Fruit fly (Drosophila melanogaster) whole organism, embryonic: Measurements from ENCODE around the gene CG14402.
A peak's percentile ranks its signal among the peaks of the same experiment; 100 is the strongest.

Experiments used
- Asciz ChIP-seq: fragments of 200-800 bp; sonication (Bioruptor generic); optimal IDR thresholded peaks from 2 replicates; lab custom pipeline; 2017; ENCODE audit warnings: missing biosample characterization, mild to moderate bottlenecking, missing genetic modification characterization, missing genetic modification reagents
- Awh ChIP-seq: fragments of 200-800 bp; sonication (Bioruptor generic); IDR thresholded peaks from 2 replicates; pipeline ENCODE4, ENCODE4 v1.3.6; 2022; ENCODE audit warnings: missing biosample characterization, missing genetic modification characterization
- B-H1 ChIP-seq: fragments of 200-800 bp; sonication (Bioruptor generic); IDR thresholded peaks from 3 replicates; pipeline ENCODE4 v1.3.6; 2022; ENCODE audit warnings: missing biosample characterization, missing genetic modification characterization
- C15 ChIP-seq: fragments of 200-800 bp; sonication (Bioruptor generic); IDR thresholded peaks from 3 replicates; pipeline ENCODE4 v1.3.6; 2022; ENCODE audit warnings: missing biosample characterization, missing genetic modification characterization
- CG10147 ChIP-seq: fragments of 200-800 bp; sonication (Bioruptor generic); optimal IDR thresholded peaks from 2 replicates; lab custom pipeline; 2019; ENCODE audit warnings: missing biosample characterization, mild to moderate bottlenecking, missing genetic modification characterization, moderate library complexity
- CG11456 ChIP-seq: fragments of 200-800 bp; sonication (Bioruptor generic); IDR thresholded peaks from 3 replicates; pipeline ENCODE4 v1.3.6; 2022; ENCODE audit warnings: missing biosample characterization, missing genetic modification characterization
- CG11504 ChIP-seq: fragments of 200-800 bp; sonication (Bioruptor generic); optimal IDR thresholded peaks from 3 replicates; lab custom pipeline; 2019; ENCODE audit warnings: missing biosample characterization, mild to moderate bottlenecking, missing genetic modification characterization, moderate library complexity
- CG11723 ChIP-seq: fragments of 200-800 bp; sonication (Bioruptor generic); optimal IDR thresholded peaks from 2 replicates; lab custom pipeline; 2017; ENCODE audit warnings: missing biosample characterization, mild to moderate bottlenecking, missing genetic modification characterization
- CG12299 ChIP-seq: fragments of 200-800 bp; sonication (Bioruptor generic); optimal IDR thresholded peaks from 2 replicates; lab custom pipeline; 2018; ENCODE audit warnings: missing biosample characterization, mild to moderate bottlenecking, missing genetic modification characterization
- CG12744 ChIP-seq: fragments of 200-800 bp; sonication (Bioruptor generic); optimal IDR thresholded peaks from 2 replicates; lab custom pipeline; 2016; ENCODE audit warnings: missing biosample characterization, missing genetic modification characterization
- CG12769 ChIP-seq: fragments of 200-800 bp; sonication (Bioruptor generic); optimal IDR thresholded peaks from 2 replicates; lab custom pipeline; 2019; ENCODE audit warnings: missing biosample characterization, mild to moderate bottlenecking, missing genetic modification characterization, moderate library complexity
- CG14965 ChIP-seq: fragments of 200-800 bp; sonication (Bioruptor generic); optimal IDR thresholded peaks from 2 replicates; lab custom pipeline; 2016; ENCODE audit warnings: missing biosample characterization, missing genetic modification characterization, borderline replicate concordance
- CG15269 ChIP-seq: fragments of 200-800 bp; sonication (Bioruptor generic); optimal IDR thresholded peaks from 2 replicates; lab custom pipeline; 2018; ENCODE audit warnings: missing biosample characterization, mild to moderate bottlenecking, missing genetic modification characterization, moderate library complexity
- CG16863 ChIP-seq: fragments of 200-800 bp; sonication (Bioruptor generic); optimal IDR thresholded peaks from 3 replicates; lab custom pipeline; 2016; ENCODE audit warnings: missing biosample characterization, missing genetic modification characterization
- CG31365 ChIP-seq: fragments of 200-800 bp; sonication (Bioruptor generic); optimal IDR thresholded peaks from 2 replicates; lab custom pipeline; 2018; ENCODE audit warnings: missing biosample characterization, mild to moderate bottlenecking, missing genetic modification characterization
- CG31388 ChIP-seq: fragments of 200-800 bp; sonication (Bioruptor generic); optimal IDR thresholded peaks from 2 replicates; lab custom pipeline; 2016; ENCODE audit warnings: missing biosample characterization, missing genetic modification characterization
- CG34376 ChIP-seq: fragments of 200-800 bp; sonication (Bioruptor generic); optimal IDR thresholded peaks from 2 replicates; lab custom pipeline; 2018; ENCODE audit warnings: missing biosample characterization, mild to moderate bottlenecking, missing genetic modification characterization
- CG3838 ChIP-seq: fragments of 200-800 bp; sonication (Bioruptor generic); optimal IDR thresholded peaks from 3 replicates; lab custom pipeline; 2016; ENCODE audit warnings: missing biosample characterization, missing genetic modification characterization
- CG4707 ChIP-seq: fragments of 200-800 bp; sonication (Bioruptor generic); optimal IDR thresholded peaks from 2 replicates; lab custom pipeline; 2018; ENCODE audit warnings: missing biosample characterization, mild to moderate bottlenecking, missing genetic modification characterization, moderate library complexity
- CG5180 ChIP-seq: fragments of 200-800 bp; sonication (Bioruptor generic); optimal IDR thresholded peaks from 3 replicates; lab custom pipeline; 2017; ENCODE audit warnings: missing biosample characterization, missing genetic modification characterization, mild to moderate bottlenecking, moderate library complexity, missing genetic modification reagents
- CG6813 ChIP-seq: fragments of 200-800 bp; sonication (Bioruptor generic); optimal IDR thresholded peaks from 2 replicates; lab custom pipeline; 2017; ENCODE audit warnings: missing biosample characterization, missing genetic modification characterization, mild to moderate bottlenecking, moderate library complexity, missing genetic modification reagents
- CG8290 ChIP-seq, 3 experiments: fragments of 200-800 bp; sonication (Bioruptor generic); optimal IDR thresholded peaks; 2 replicates each; lab custom pipeline; 2016 to 2019; ENCODE audit warnings: missing biosample characterization in 3 of 3, missing genetic modification characterization in 3 of 3, mild to moderate bottlenecking in 2 of 3, moderate library complexity in 1 of 3
- Camta ChIP-seq: fragments of 200-800 bp; sonication (Bioruptor generic); optimal IDR thresholded peaks from 2 replicates; lab custom pipeline; 2016; ENCODE audit warnings: missing biosample characterization, missing genetic modification characterization
- Chrac-16 ChIP-seq: fragments of 200-800 bp; sonication (Bioruptor generic); optimal IDR thresholded peaks from 3 replicates; lab custom pipeline; 2016; ENCODE audit warnings: missing biosample characterization, missing genetic modification characterization
- CoRest ChIP-seq: fragments of 200-800 bp; sonication (Bioruptor generic); optimal IDR thresholded peaks from 3 replicates; lab custom pipeline; 2018; ENCODE audit warnings: missing biosample characterization, mild to moderate bottlenecking, missing genetic modification characterization, moderate library complexity
- Dip2 ChIP-seq: fragments of 200-800 bp; sonication (Bioruptor generic); IDR thresholded peaks from 2 replicates; pipeline ENCODE4 v1.3.6; 2022; ENCODE audit warnings: missing biosample characterization, missing genetic modification characterization
- HmgD ChIP-seq: fragments of 200-800 bp; sonication (Bioruptor generic); optimal IDR thresholded peaks from 3 replicates; lab custom pipeline; 2016; ENCODE audit warnings: missing biosample characterization, missing genetic modification characterization
- Lim3 ChIP-seq: fragments of 200-800 bp; sonication (Bioruptor generic); IDR thresholded peaks from 2 replicates; pipeline ENCODE4 v1.3.6; 2022; ENCODE audit warnings: missing biosample characterization, missing genetic modification characterization
- NC2α ChIP-seq: fragments of 200-800 bp; sonication (Bioruptor generic); optimal IDR thresholded peaks from 2 replicates; lab custom pipeline; 2016; ENCODE audit warnings: missing biosample characterization, missing genetic modification characterization
- Opbp ChIP-seq: fragments of 200-800 bp; sonication (Bioruptor generic); IDR thresholded peaks from 3 replicates; pipeline ENCODE4 v1.3.6; 2022; ENCODE audit warnings: missing biosample characterization, missing genetic modification characterization; ENCODE audit not compliant: partially characterized antibody
- PHDP ChIP-seq: fragments of 200-800 bp; sonication (Bioruptor generic); optimal IDR thresholded peaks from 3 replicates; lab custom pipeline; 2018; ENCODE audit warnings: missing biosample characterization, mild to moderate bottlenecking, missing genetic modification characterization, moderate library complexity
- Six4 ChIP-seq: fragments of 200-800 bp; sonication (Bioruptor generic); optimal IDR thresholded peaks from 2 replicates; lab custom pipeline; 2016; ENCODE audit warnings: missing biosample characterization, missing genetic modification characterization
- Usf ChIP-seq: fragments of 200-800 bp; sonication (Bioruptor generic); optimal IDR thresholded peaks from 2 replicates; lab custom pipeline; 2017; ENCODE audit warnings: missing genotype, missing biosample characterization, missing genetic modification characterization
- ato ChIP-seq: fragments of 200-800 bp; sonication (Bioruptor generic); IDR thresholded peaks from 2 replicates; pipeline ENCODE4 v1.3.6; 2022; ENCODE audit warnings: missing biosample characterization, missing genetic modification characterization; ENCODE audit not compliant: partially characterized antibody
- az2 ChIP-seq: fragments of 200-800 bp; sonication (Bioruptor generic); optimal IDR thresholded peaks from 3 replicates; lab custom pipeline; 2016; ENCODE audit warnings: missing biosample characterization, missing genetic modification characterization
- chinmo ChIP-seq: fragments of 200-800 bp; sonication (Bioruptor generic); IDR thresholded peaks from 4 replicates; pipeline ENCODE4 v1.3.6; 2022; ENCODE audit warnings: missing biosample characterization, missing genetic modification characterization; ENCODE audit not compliant: partially characterized antibody
- dysf ChIP-seq: fragments of 200-800 bp; sonication (Bioruptor generic); IDR thresholded peaks from 3 replicates; pipeline ENCODE4 v1.3.6; 2022; ENCODE audit warnings: missing biosample characterization, missing genetic modification characterization
- fu2 ChIP-seq: fragments of 200-800 bp; sonication (Bioruptor generic); optimal IDR thresholded peaks from 2 replicates; lab custom pipeline; 2016; ENCODE audit warnings: missing biosample characterization, missing genetic modification characterization
- gro ChIP-seq: fragments of 200-800 bp; sonication (Bioruptor generic); optimal IDR thresholded peaks from 2 replicates; lab custom pipeline; 2016; ENCODE audit warnings: missing biosample characterization, missing genetic modification characterization
- gsb ChIP-seq: fragments of 200-800 bp; sonication (Bioruptor generic); IDR thresholded peaks from 2 replicates; pipeline ENCODE4 v1.3.6; 2022; ENCODE audit warnings: missing biosample characterization, missing genetic modification characterization
- ind ChIP-seq: fragments of 200-800 bp; sonication (Bioruptor generic); optimal IDR thresholded peaks from 3 replicates; lab custom pipeline; 2016; ENCODE audit warnings: missing biosample characterization, missing genetic modification characterization
- insv ChIP-seq, 2 experiments: fragments of 200-800 bp; sonication (Bioruptor generic); optimal IDR thresholded peaks; 3 replicates each; lab custom pipeline; 2016 to 2018; ENCODE audit warnings: missing biosample characterization in 2 of 2, missing genetic modification characterization in 2 of 2
- kni ChIP-seq: fragments of 200-800 bp; sonication (Bioruptor generic); optimal IDR thresholded peaks from 3 replicates; lab custom pipeline; 2017; ENCODE audit warnings: mild to moderate bottlenecking, missing biosample characterization, missing genetic modification reagents, missing genetic modification characterization
- lab ChIP-seq: fragments of 200-800 bp; sonication (Bioruptor generic); optimal IDR thresholded peaks from 3 replicates; lab custom pipeline; 2017; ENCODE audit warnings: missing biosample characterization, missing genetic modification characterization, mild to moderate bottlenecking, moderate library complexity, missing genetic modification reagents
- slbo ChIP-seq: fragments of 200-800 bp; sonication (Bioruptor generic); IDR thresholded peaks from 2 replicates; pipeline ENCODE4 v1.3.6; 2022; ENCODE audit warnings: missing biosample characterization, missing genetic modification characterization
- ssp ChIP-seq: fragments of 200-800 bp; sonication (Bioruptor generic); IDR thresholded peaks from 2 replicates; pipeline ENCODE4 v1.3.6; 2022; ENCODE audit warnings: missing biosample characterization, missing genetic modification characterization
- stc ChIP-seq: fragments of 200-800 bp; sonication (Bioruptor generic); IDR thresholded peaks from 2 replicates; pipeline ENCODE4 v1.3.6; 2022; ENCODE audit warnings: missing biosample characterization, missing genetic modification characterization
- trem ChIP-seq: fragments of 200-800 bp; optimal IDR thresholded peaks from 3 replicates; lab custom pipeline; 2019; ENCODE audit warnings: missing biosample characterization, mild to moderate bottlenecking, missing genetic modification characterization, moderate library complexity
- zfh2 ChIP-seq: fragments of 200-800 bp; sonication (Bioruptor generic); optimal IDR thresholded peaks from 2 replicates; lab custom pipeline; 2016; ENCODE audit warnings: missing biosample characterization, missing genetic modification characterization

Gene CG14402

dm6 chr2L:20811039-20811652 lies 38.0 kb upstream of the CG14402 start:
- no peak for TF ChIP-seq Dip2 (GFP tag; lab: Robert Waterston, UW)
- no peak for TF ChIP-seq CG12744 (GFP tag; lab: Kevin White, UChicago)
- 0 out of 4 replicates have a peak, but pooled peaks have one; percentile 36 for TF ChIP-seq chinmo
- TF ChIP-seq CG12299: no peak
- peak; percentile 19 for TF ChIP-seq CG12769 (tag; lab: Kevin White, UChicago)
- TF ChIP-seq ato: no peak
- TF ChIP-seq Camta (GFP tag; lab: Kevin White, UChicago): peak; percentile 9
- TF ChIP-seq ind (GFP tag; lab: Kevin White, UChicago): peak; percentile 21
- peak; percentile 44 for TF ChIP-seq PHDP (tag; lab: Kevin White, UChicago)
- TF ChIP-seq C15 (GFP tag; lab: Robert Waterston, UW): no peak
- TF ChIP-seq zfh2: no peak
- TF ChIP-seq CG14965 (GFP tag; lab: Kevin White, UChicago): no peak
- TF ChIP-seq NC2α: no peak
- peak; percentile 28 for TF ChIP-seq CG5180 (GFP tag; lab: Kevin White, UChicago)
- no peak for TF ChIP-seq CG31388 (GFP tag; lab: Kevin White, UChicago)
- TF ChIP-seq trem (tag; lab: Kevin White, UChicago): no peak
- TF ChIP-seq Chrac-16 (GFP tag; lab: Kevin White, UChicago): peak; percentile 15
- peak; percentile 45 for TF ChIP-seq az2 (GFP tag; lab: Kevin White, UChicago)
- no peak for TF ChIP-seq fu2 (GFP tag; lab: Kevin White, UChicago)
- TF ChIP-seq gsb (GFP tag; lab: Robert Waterston, UW): no peak
- no peak for TF ChIP-seq Opbp (GFP tag; lab: Robert Waterston, UW)
- TF ChIP-seq Six4: no peak
- TF ChIP-seq CG15269: peak; percentile 80
- TF ChIP-seq ssp: no peak
- peak; percentile 31 for TF ChIP-seq CG6813 (GFP tag; lab: Kevin White, UChicago)
- TF ChIP-seq insv (GFP tag; optimal IDR thresholded peaks at IDR 0.05; lab: Kevin White, UChicago): no peak
- no peak for TF ChIP-seq CG11723 (GFP tag; lab: Kevin White, UChicago)
- no peak for TF ChIP-seq CG10147 (GFP tag; lab: Kevin White, UChicago)
- no peak for TF ChIP-seq CG34376
- peak; percentile 55 for TF ChIP-seq kni
- TF ChIP-seq slbo (GFP tag; lab: Robert Waterston, UW): no peak
- no peak for TF ChIP-seq CG11456 (GFP tag; lab: Robert Waterston, UW)
- peak; percentile 50; the same call in 1 of the 3 replicates for TF ChIP-seq dysf (GFP tag; lab: Robert Waterston, UW)
- TF ChIP-seq Asciz: peak; percentile 66
- no peak for TF ChIP-seq CG16863 (GFP tag; lab: Kevin White, UChicago)
- TF ChIP-seq CG8290 (GFP tag; optimal IDR thresholded peaks at IDR 0.05; lab: Kevin White, UChicago): no peak
- TF ChIP-seq CG8290 (tag; optimal IDR thresholded peaks at IDR 0.05; lab: Kevin White, UChicago): no peak
- no peak for TF ChIP-seq gro (GFP tag; lab: Kevin White, UChicago)
- TF ChIP-seq CG31365 (tag; lab: Kevin White, UChicago): no peak
- peak; percentile 54 for TF ChIP-seq lab
- 0 out of 2 replicates have a peak, but pooled peaks have one; percentile 30 for TF ChIP-seq stc (GFP tag; lab: Robert Waterston, UW)
- TF ChIP-seq CG11504 (tag; lab: Kevin White, UChicago): peak; percentile 59
- TF ChIP-seq Usf (GFP tag; lab: Kevin White, UChicago): no peak
- no peak for TF ChIP-seq CG4707
- no peak for TF ChIP-seq Lim3
- TF ChIP-seq B-H1 (GFP tag; lab: Robert Waterston, UW): peak; percentile 21; the same call in 1 of the 3 replicates
- TF ChIP-seq CG3838 (GFP tag; lab: Kevin White, UChicago): no peak
- peak; percentile 38 for TF ChIP-seq CoRest
- TF ChIP-seq Awh (GFP tag; lab: Robert Waterston, UW): peak; percentile 57; the same call in 1 of the 2 replicates
- TF ChIP-seq HmgD (GFP tag; lab: Kevin White, UChicago): no peak
